Fruit fly (Drosophila melanogaster) whole organism, embryonic: ENCODE data around the gene OtopLb.
A peak's percentile ranks its signal among the peaks of the same experiment; 100 is the strongest.

ENCODE experiments used
- CG12299 ChIP-seq: fragments of 200-800 bp; sonication (Bioruptor generic); optimal IDR thresholded peaks from 2 replicates; lab custom pipeline; 2018; ENCODE audit warnings: missing biosample characterization, mild to moderate bottlenecking, missing genetic modification characterization
- HLH4C ChIP-seq: fragments of 200-800 bp; sonication (Bioruptor generic); IDR thresholded peaks from 3 replicates; pipeline ENCODE4 v1.3.6; 2022; ENCODE audit warnings: missing biosample characterization, missing genetic modification characterization; ENCODE audit not compliant: partially characterized antibody
- NK7.1 ChIP-seq: fragments of 200-800 bp; sonication (Bioruptor generic); optimal IDR thresholded peaks from 3 replicates; lab custom pipeline; 2016; ENCODE audit warnings: missing biosample characterization, missing genetic modification characterization
- fru ChIP-seq: fragments of >200 bp; optimal IDR thresholded peaks from 2 replicates; lab custom pipeline; 2017
- gsb-n ChIP-seq: fragments of 200-800 bp; sonication (Bioruptor generic); optimal IDR thresholded peaks from 3 replicates; lab custom pipeline; 2018; ENCODE audit warnings: missing biosample characterization, mild to moderate bottlenecking, missing genetic modification characterization

- TF ChIP-seq CG12299 (no peak), gsb-n (no peak), HLH4C (GFP tag; lab: Robert Waterston, UW) (peak; percentile 39; the same call in 1 of the 3 replicates), NK7.1 (peak; percentile 7), fru (lab: Kevin White, UChicago) (no peak)
Measured at dm6 chr2L:3302958-3303842, 22.9 kb upstream of the OtopLb start, which contains the start of gene CG9663.
